Fruit fly (Drosophila melanogaster) whole organism, embryonic: ENCODE measurements around the gene CG5612.

Source experiments
- CG10543 ChIP-seq: fragments of 200-800 bp; sonication (Bioruptor generic); optimal IDR thresholded peaks from 3 replicates; lab custom pipeline; 2017; ENCODE audit warnings: missing biosample characterization, mild to moderate bottlenecking, missing genetic modification characterization, moderate library complexity
- CG10565 ChIP-seq: fragments of 200-800 bp; sonication (Bioruptor generic); optimal IDR thresholded peaks from 3 replicates; lab custom pipeline; 2016; ENCODE audit warnings: missing biosample characterization, mild to moderate bottlenecking, missing genetic modification characterization
- CG11247 ChIP-seq: fragments of 200-800 bp; sonication (Bioruptor generic); IDR thresholded peaks from 2 replicates; pipeline ENCODE4 v1.3.6; 2022; ENCODE audit warnings: missing biosample characterization, missing genetic modification characterization
- CG1233 ChIP-seq: fragments of 200-800 bp; sonication (Bioruptor generic); optimal IDR thresholded peaks from 4 replicates; lab custom pipeline; 2018; ENCODE audit warnings: missing biosample characterization, mild to moderate bottlenecking, missing genetic modification characterization
- CG12391 ChIP-seq: fragments of 200-800 bp; sonication (Bioruptor generic); optimal IDR thresholded peaks from 3 replicates; lab custom pipeline; 2018; ENCODE audit warnings: missing biosample characterization, mild to moderate bottlenecking, missing genetic modification characterization, moderate library complexity
- CG12744 ChIP-seq: fragments of 200-800 bp; sonication (Bioruptor generic); optimal IDR thresholded peaks from 2 replicates; lab custom pipeline; 2016; ENCODE audit warnings: missing biosample characterization, missing genetic modification characterization
- CG12942 ChIP-seq: fragments of 200-800 bp; sonication (Bioruptor generic); optimal IDR thresholded peaks from 3 replicates; lab custom pipeline; 2016; ENCODE audit warnings: missing biosample characterization, missing genetic modification characterization
- CG14667 ChIP-seq: fragments of 200-800 bp; sonication (Bioruptor generic); IDR thresholded peaks from 2 replicates; pipeline ENCODE4 v1.3.6; 2022; ENCODE audit warnings: missing biosample characterization, missing genetic modification characterization
- CG14710 ChIP-seq: fragments of 200-800 bp; sonication (Bioruptor generic); optimal IDR thresholded peaks from 3 replicates; lab custom pipeline; 2019; ENCODE audit warnings: missing biosample characterization, mild to moderate bottlenecking, missing genetic modification characterization, moderate library complexity
- CG15073 ChIP-seq: fragments of 200-800 bp; sonication (Bioruptor generic); optimal IDR thresholded peaks from 2 replicates; lab custom pipeline; 2016; ENCODE audit warnings: missing biosample characterization, missing genetic modification characterization
- CG15696 ChIP-seq: fragments of 200-800 bp; sonication (Bioruptor generic); optimal IDR thresholded peaks from 2 replicates; lab custom pipeline; 2019; ENCODE audit warnings: missing biosample characterization, mild to moderate bottlenecking, missing genetic modification characterization, moderate library complexity
- CG16779 ChIP-seq: fragments of 200-800 bp; sonication (Bioruptor generic); IDR thresholded peaks from 2 replicates; pipeline ENCODE4 v1.3.6; 2022; ENCODE audit warnings: missing biosample characterization, missing genetic modification characterization
- CG17568 ChIP-seq: fragments of 200-800 bp; sonication (Bioruptor generic); optimal IDR thresholded peaks from 2 replicates; lab custom pipeline; 2018; ENCODE audit warnings: missing biosample characterization, mild to moderate bottlenecking, missing genetic modification characterization, moderate library complexity
- CG18011 ChIP-seq: fragments of 200-800 bp; sonication (Bioruptor generic); optimal IDR thresholded peaks from 2 replicates; lab custom pipeline; 2017; ENCODE audit warnings: missing biosample characterization, missing genetic modification characterization, mild to moderate bottlenecking, moderate library complexity, missing genotype
- CG18599 ChIP-seq: fragments of 200-800 bp; sonication (Bioruptor generic); optimal IDR thresholded peaks from 3 replicates; lab custom pipeline; 2017; ENCODE audit warnings: missing biosample characterization, missing genetic modification characterization, mild to moderate bottlenecking, moderate library complexity, missing genetic modification reagents
- CG2116 ChIP-seq: fragments of 200-800 bp; sonication (Bioruptor generic); optimal IDR thresholded peaks from 3 replicates; lab custom pipeline; 2018; ENCODE audit warnings: missing biosample characterization, mild to moderate bottlenecking, missing genetic modification characterization
- CG2202 ChIP-seq: fragments of 200-800 bp; sonication (Bioruptor generic); optimal IDR thresholded peaks from 2 replicates; lab custom pipeline; 2018; ENCODE audit warnings: missing biosample characterization, mild to moderate bottlenecking, missing genetic modification characterization
- CG2889 ChIP-seq: fragments of 200-800 bp; sonication (Bioruptor generic); IDR thresholded peaks from 3 replicates; pipeline ENCODE4 v1.3.6; 2022; ENCODE audit warnings: missing biosample characterization, missing genetic modification characterization
- CG30403 ChIP-seq: fragments of 200-800 bp; sonication (Bioruptor generic); optimal IDR thresholded peaks from 3 replicates; lab custom pipeline; 2016; ENCODE audit warnings: missing biosample characterization, missing genetic modification characterization
- CG34422 ChIP-seq: fragments of 200-800 bp; sonication (Bioruptor generic); IDR thresholded peaks from 3 replicates; pipeline ENCODE4 v1.3.6; 2022; ENCODE audit warnings: missing biosample characterization, missing genetic modification characterization
- CG43689 ChIP-seq: fragments of 200-800 bp; sonication (Bioruptor generic); IDR thresholded peaks from 2 replicates; pipeline ENCODE4 v1.3.6; 2022; ENCODE audit warnings: missing biosample characterization, missing genetic modification characterization
- CG4617 ChIP-seq: fragments of 200-800 bp; sonication (Bioruptor generic); optimal IDR thresholded peaks from 3 replicates; lab custom pipeline; 2016; ENCODE audit warnings: missing biosample characterization, missing genetic modification characterization, borderline replicate concordance
- CG4707 ChIP-seq: fragments of 200-800 bp; sonication (Bioruptor generic); optimal IDR thresholded peaks from 2 replicates; lab custom pipeline; 2018; ENCODE audit warnings: missing biosample characterization, mild to moderate bottlenecking, missing genetic modification characterization, moderate library complexity
- CG4730 ChIP-seq: fragments of 200-800 bp; sonication (Bioruptor generic); IDR thresholded peaks from 2 replicates; pipeline ENCODE4 v1.3.6; 2022; ENCODE audit warnings: missing biosample characterization, missing genetic modification characterization
- CG6791 ChIP-seq: fragments of 200-800 bp; sonication (Bioruptor generic); IDR thresholded peaks from 3 replicates; pipeline ENCODE4 v1.3.6; 2022; ENCODE audit warnings: missing biosample characterization, missing genetic modification characterization; ENCODE audit not compliant: partially characterized antibody
- CG7372 ChIP-seq: fragments of 200-800 bp; sonication (Bioruptor generic); IDR thresholded peaks from 2 replicates; pipeline ENCODE4 v1.3.6; 2022; ENCODE audit warnings: missing biosample characterization, missing genetic modification characterization
- CG7745 ChIP-seq: fragments of 200-800 bp; sonication (Bioruptor generic); optimal IDR thresholded peaks from 2 replicates; lab custom pipeline; 2018; ENCODE audit warnings: missing biosample characterization, mild to moderate bottlenecking, missing genetic modification characterization, moderate library complexity
- CG8388 ChIP-seq: fragments of 200-800 bp; sonication (Bioruptor generic); optimal IDR thresholded peaks from 2 replicates; lab custom pipeline; 2019; ENCODE audit warnings: missing biosample characterization, mild to moderate bottlenecking, missing genetic modification characterization, moderate library complexity
- Dbx ChIP-seq: fragments of 200-800 bp; sonication (Bioruptor generic); IDR thresholded peaks from 3 replicates; pipeline ENCODE4 v1.3.6; 2022; ENCODE audit warnings: missing biosample characterization, missing genetic modification characterization
- Dfd ChIP-seq, 2 experiments: fragments of >200 bp; optimal IDR thresholded peaks; 2 replicates each; lab custom pipeline; 2017; ENCODE audit warnings: missing biosample characterization in 2 of 2, missing genetic modification characterization in 2 of 2
- HLHmδ ChIP-seq: fragments of 200-800 bp; sonication (Bioruptor generic); optimal IDR thresholded peaks from 2 replicates; lab custom pipeline; 2018; ENCODE audit warnings: missing biosample characterization, mild to moderate bottlenecking, missing genetic modification characterization, moderate library complexity
- NC2β ChIP-seq: fragments of 200-800 bp; sonication (Bioruptor generic); optimal IDR thresholded peaks from 2 replicates; lab custom pipeline; 2016; ENCODE audit warnings: missing biosample characterization, missing genetic modification characterization
- Pdp1 ChIP-seq, 2 experiments: fragments of 200-800 bp; sonication (Bioruptor generic); optimal IDR thresholded peaks; 3 replicates each; lab custom pipeline; 2016; ENCODE audit warnings: missing biosample characterization in 2 of 2, missing genetic modification characterization in 2 of 2, mild to moderate bottlenecking in 1 of 2, moderate library complexity in 1 of 2
- Ravus ChIP-seq: fragments of 200-800 bp; sonication (Bioruptor generic); IDR thresholded peaks from 2 replicates; pipeline ENCODE4 v1.3.6; 2022; ENCODE audit warnings: missing biosample characterization, missing genetic modification characterization
- bsh ChIP-seq, 2 experiments: fragments of 200-800 bp; sonication (Bioruptor generic); optimal IDR thresholded peaks; 2 replicates each; lab custom pipeline; 2017 to 2018; ENCODE audit warnings: mild to moderate bottlenecking in 2 of 2, missing biosample characterization in 2 of 2, missing genetic modification characterization in 2 of 2, moderate library complexity in 1 of 2
- cato ChIP-seq: fragments of 200-800 bp; sonication (Bioruptor generic); optimal IDR thresholded peaks from 2 replicates; lab custom pipeline; 2016; ENCODE audit warnings: missing biosample characterization, missing genetic modification characterization, borderline replicate concordance
- caup ChIP-seq: fragments of 200-800 bp; sonication (Bioruptor generic); optimal IDR thresholded peaks from 3 replicates; lab custom pipeline; 2017; ENCODE audit warnings: missing biosample characterization, mild to moderate bottlenecking, missing genetic modification characterization, moderate library complexity; ENCODE audit not compliant: severe bottlenecking
- cwo ChIP-seq: fragments of 200-800 bp; sonication (Bioruptor generic); optimal IDR thresholded peaks from 3 replicates; lab custom pipeline; 2017; ENCODE audit warnings: missing biosample characterization, missing genetic modification characterization, mild to moderate bottlenecking, moderate library complexity, missing genetic modification reagents
- disco-r ChIP-seq: fragments of 200-800 bp; sonication (Bioruptor generic); optimal IDR thresholded peaks from 2 replicates; lab custom pipeline; 2016; ENCODE audit warnings: missing biosample characterization, missing genetic modification characterization
- emc ChIP-seq: fragments of 200-800 bp; sonication (Bioruptor generic); optimal IDR thresholded peaks from 2 replicates; lab custom pipeline; 2016; ENCODE audit warnings: missing biosample characterization, missing genetic modification characterization
- gro ChIP-seq: fragments of 200-800 bp; sonication (Bioruptor generic); optimal IDR thresholded peaks from 2 replicates; lab custom pipeline; 2016; ENCODE audit warnings: missing biosample characterization, missing genetic modification characterization
- gsb ChIP-seq: fragments of 200-800 bp; sonication (Bioruptor generic); IDR thresholded peaks from 2 replicates; pipeline ENCODE4 v1.3.6; 2022; ENCODE audit warnings: missing biosample characterization, missing genetic modification characterization
- maf-S ChIP-seq: fragments of 200-800 bp; sonication (Bioruptor generic); optimal IDR thresholded peaks from 2 replicates; lab custom pipeline; 2016; ENCODE audit warnings: missing biosample characterization, missing genetic modification characterization
- pzg ChIP-seq: fragments of 200-800 bp; sonication (Bioruptor generic); optimal IDR thresholded peaks from 3 replicates; lab custom pipeline; 2018; ENCODE audit warnings: missing biosample characterization, mild to moderate bottlenecking, missing genetic modification characterization, moderate library complexity
- ranshi ChIP-seq: fragments of 200-800 bp; sonication (Bioruptor generic); IDR thresholded peaks from 2 replicates; pipeline ENCODE4 v1.3.6; 2022; ENCODE audit warnings: missing biosample characterization, missing genetic modification characterization
- schlank ChIP-seq: fragments of 200-800 bp; sonication (Bioruptor generic); optimal IDR thresholded peaks from 2 replicates; lab custom pipeline; 2018; ENCODE audit warnings: missing biosample characterization, mild to moderate bottlenecking, missing genetic modification characterization
- scrt ChIP-seq: fragments of 200-800 bp; sonication (Bioruptor generic); optimal IDR thresholded peaks from 2 replicates; lab custom pipeline; 2018; ENCODE audit warnings: missing biosample characterization, mild to moderate bottlenecking, missing genetic modification characterization, moderate library complexity
- stc ChIP-seq: fragments of 200-800 bp; sonication (Bioruptor generic); IDR thresholded peaks from 2 replicates; pipeline ENCODE4 v1.3.6; 2022; ENCODE audit warnings: missing biosample characterization, missing genetic modification characterization
- trem ChIP-seq: fragments of 200-800 bp; optimal IDR thresholded peaks from 3 replicates; lab custom pipeline; 2019; ENCODE audit warnings: missing biosample characterization, mild to moderate bottlenecking, missing genetic modification characterization, moderate library complexity
- wor ChIP-seq: fragments of 200-800 bp; sonication (Bioruptor generic); IDR thresholded peaks from 2 replicates; pipeline ENCODE4 v1.3.6; 2022; ENCODE audit warnings: missing biosample characterization, missing genetic modification characterization

Gene CG5612

DNA sequence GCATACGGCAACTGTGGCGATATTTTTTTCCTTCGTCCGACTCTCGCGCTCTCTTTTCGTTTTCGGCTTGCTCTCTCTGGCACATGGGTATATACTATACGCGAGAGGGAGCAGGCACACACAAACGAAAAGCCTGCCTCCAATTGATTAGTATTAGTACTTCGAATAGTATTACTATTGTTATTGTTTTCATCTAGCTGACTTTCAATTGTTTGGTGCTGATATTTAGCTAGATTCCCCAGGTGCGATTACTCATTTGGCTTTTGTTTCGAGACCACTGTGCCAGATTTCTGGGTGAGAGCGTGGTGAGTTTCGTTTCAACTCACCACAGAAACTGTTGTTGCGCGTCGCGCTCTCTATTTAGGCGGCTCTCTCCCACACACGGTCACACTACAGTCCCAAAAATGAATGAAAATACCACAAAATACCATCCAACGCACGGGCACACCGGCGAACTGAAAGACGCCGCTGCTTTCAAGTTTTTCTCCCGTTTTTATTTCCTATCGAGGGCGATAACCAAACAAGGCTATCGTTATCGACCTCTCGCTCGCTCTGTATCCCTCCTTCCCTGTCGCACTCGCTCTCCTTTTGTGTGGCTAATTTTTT is 44.4 kb downstream of the CG5612 start (continued):
- TF ChIP-seq CG14667, result no peak
- TF ChIP-seq CG8388 (GFP tag; lab: Kevin White, UChicago), result peak; percentile 71
- TF ChIP-seq CG2889 (GFP tag; lab: Robert Waterston, UW), result no peak
- peak; percentile 67 for TF ChIP-seq CG4707 (GFP tag; lab: Kevin White, UChicago)
- TF ChIP-seq Ravus (GFP tag; lab: Robert Waterston, UW), result no peak
- TF ChIP-seq CG2202, result peak; percentile 17
- TF ChIP-seq CG30403 (GFP tag; lab: Kevin White, UChicago), result peak; percentile 45
- TF ChIP-seq CG12391 (tag; lab: Kevin White, UChicago), result peak; percentile 62
- peak; percentile 61 for TF ChIP-seq cwo (GFP tag; lab: Kevin White, UChicago)
- no peak for TF ChIP-seq ranshi (GFP tag; lab: Robert Waterston, UW)
- TF ChIP-seq gro (GFP tag; lab: Kevin White, UChicago), result peak; percentile 30
- TF ChIP-seq CG16779 (GFP tag; lab: Robert Waterston, UW), result no peak
- TF ChIP-seq CG34422, result no peak
- no peak for TF ChIP-seq CG7745 (tag; lab: Kevin White, UChicago)
- no peak for TF ChIP-seq Dfd (GFP tag; optimal IDR thresholded peaks at IDR 0.05; lab: Kevin White, UChicago)
- peak; percentile 96 for TF ChIP-seq pzg
- TF ChIP-seq CG15696 (tag; lab: Kevin White, UChicago), result no peak
- no peak for TF ChIP-seq Dbx
- no peak for TF ChIP-seq CG4730 (GFP tag; lab: Robert Waterston, UW)
- TF ChIP-seq wor (GFP tag; lab: Robert Waterston, UW), result no peak
- TF ChIP-seq CG14710, result peak; percentile 32
- TF ChIP-seq CG17568 (GFP tag; lab: Kevin White, UChicago), result no peak
- peak; percentile 41 for TF ChIP-seq CG18011 (GFP tag; lab: Kevin White, UChicago)
- TF ChIP-seq HLHmδ (GFP tag; lab: Kevin White, UChicago), result peak; percentile 9
- TF ChIP-seq caup (GFP tag; lab: Kevin White, UChicago), result peak; percentile 64
- no peak for TF ChIP-seq CG11247
- TF ChIP-seq maf-S (GFP tag; lab: Kevin White, UChicago), result no peak
- no peak for TF ChIP-seq gsb (GFP tag; lab: Robert Waterston, UW)
- peak; percentile 43 for TF ChIP-seq trem
- peak; percentile 72 to 78 for TF ChIP-seq bsh (GFP tag; optimal IDR thresholded peaks at IDR 0.05; lab: Kevin White, UChicago)
- peak; percentile 89 for TF ChIP-seq CG18599 (GFP tag; lab: Kevin White, UChicago)
- TF ChIP-seq Pdp1 (GFP tag; optimal IDR thresholded peaks at IDR 0.05; lab: Kevin White, UChicago), result peak in 1 of 2 experiments; percentile 42
- no peak for TF ChIP-seq CG4617 (GFP tag; lab: Kevin White, UChicago)
- TF ChIP-seq CG43689, result no peak
- no peak for TF ChIP-seq disco-r
- no peak for TF ChIP-seq cato
- TF ChIP-seq CG1233 (GFP tag; lab: Kevin White, UChicago), result peak; percentile 2
- no peak for TF ChIP-seq CG7372 (GFP tag; lab: Robert Waterston, UW)
- TF ChIP-seq CG12744 (GFP tag; lab: Kevin White, UChicago), result no peak
- TF ChIP-seq CG15073, result no peak
- peak; percentile 53 for TF ChIP-seq CG2116 (GFP tag; lab: Kevin White, UChicago)
- no peak for TF ChIP-seq CG6791 (GFP tag; lab: Robert Waterston, UW)
- TF ChIP-seq CG12942 (GFP tag; lab: Kevin White, UChicago), result peak; percentile 8
- peak; percentile 16 for TF ChIP-seq emc
- TF ChIP-seq schlank (tag; lab: Kevin White, UChicago), result peak; percentile 39
- TF ChIP-seq CG10565 (GFP tag; lab: Kevin White, UChicago), result no peak
- peak; percentile 42 for TF ChIP-seq NC2β (GFP tag; lab: Kevin White, UChicago)
- TF ChIP-seq CG10543 (GFP tag; lab: Kevin White, UChicago), result peak; percentile 72
- TF ChIP-seq stc (GFP tag; lab: Robert Waterston, UW), result no peak
- TF ChIP-seq scrt (GFP tag; lab: Kevin White, UChicago), result peak; percentile 50
